Worm (Caenorhabditis elegans) whole organism, late embryonic: ENCODE measurements around the gene K09C4.7.

Experiments
- ama-1 ChIP-seq: fragments of 150-350 bp; optimal IDR thresholded peaks from 2 replicates; lab custom pipeline; 2014
- dve-1 ChIP-seq: sonication (generic microtip); optimal IDR thresholded peaks from 2 replicates; lab custom pipeline; 2017; ENCODE audit warnings: antibody characterized with exemption, mild to moderate bottlenecking, missing genetic modification characterization, missing compliant biosample characterization
- pqm-1 ChIP-seq: sonication (generic microtip); optimal IDR thresholded peaks from 2 replicates; lab custom pipeline; 2016; ENCODE audit warnings: missing genetic modification characterization, missing compliant biosample characterization

- TF ChIP-seq ama-1 (no peak), pqm-1 (no peak), dve-1 (tag; lab: Kevin White, UChicago) (no peak)
These were observed 24.9 kb upstream of the K09C4.7 start for ce11 chrX:3247768-3248167.
